Fruit fly (Drosophila melanogaster): ENCODE measurements around the gene CG13367.
"Not testable (repeated sequence)": the region's sequence is repeated elsewhere in the genome, so short reads cannot be mapped to it uniquely, and the experiment has no call there.

Gene CG13367

dm6 chrX:644461-644860, at the start of gene CG13367:
Gene CG13367, plus strand, starts transcription at chrX:644761.
- not testable (repeated sequence) for TF ChIP-seq Sin3A, insv, Myc (optimal IDR thresholded peaks at IDR 0.05)

dm6 chrX:597057-597456, 47.5 kb upstream of the CG13367 start:
- TF ChIP-seq Sin3A (optimal IDR thresholded peaks at IDR 0.05) (no peak), h (optimal IDR thresholded peaks at IDR 0.05) (no peak), Myc (optimal IDR thresholded peaks at IDR 0.05) (no peak), ttk (optimal IDR thresholded peaks at IDR 0.05) (no peak), insv (optimal IDR thresholded peaks at IDR 0.05) (no peak), psq (optimal IDR thresholded peaks at IDR 0.05) (no peak)

- TF ChIP-seq insv (optimal IDR thresholded peaks at IDR 0.05) (no peak), ttk (optimal IDR thresholded peaks at IDR 0.05) (no peak), h (optimal IDR thresholded peaks at IDR 0.05) (no peak), Sin3A (optimal IDR thresholded peaks at IDR 0.05) (no peak), Myc (optimal IDR thresholded peaks at IDR 0.05) (no peak), psq (optimal IDR thresholded peaks at IDR 0.05) (no peak)
Observed at dm6 chrX:598322-599057, 46.1 kb upstream of the CG13367 start.

- no peak for TF ChIP-seq Myc (optimal IDR thresholded peaks at IDR 0.05)
- TF ChIP-seq insv (optimal IDR thresholded peaks at IDR 0.05): no peak
- no peak for TF ChIP-seq psq (optimal IDR thresholded peaks at IDR 0.05)
- TF ChIP-seq Sin3A (optimal IDR thresholded peaks at IDR 0.05): no peak
- no peak for TF ChIP-seq ttk (optimal IDR thresholded peaks at IDR 0.05)
- TF ChIP-seq h (optimal IDR thresholded peaks at IDR 0.05): no peak
Observed at dm6 chrX:599727-600126, 44.8 kb upstream of the CG13367 start.

- no peak for TF ChIP-seq Sin3A (optimal IDR thresholded peaks at IDR 0.05)
- no peak for TF ChIP-seq insv (optimal IDR thresholded peaks at IDR 0.05)
- TF ChIP-seq psq (optimal IDR thresholded peaks at IDR 0.05): no peak
- TF ChIP-seq h (optimal IDR thresholded peaks at IDR 0.05): no peak
- no peak for TF ChIP-seq Myc (optimal IDR thresholded peaks at IDR 0.05)
- TF ChIP-seq ttk (optimal IDR thresholded peaks at IDR 0.05): no peak
Observed at dm6 chrX:601984-602383, 42.6 kb upstream of the CG13367 start.

dm6 chrX:610048-610447, 34.5 kb upstream of the CG13367 start:
- no peak for TF ChIP-seq h (optimal IDR thresholded peaks at IDR 0.05)
- TF ChIP-seq psq (optimal IDR thresholded peaks at IDR 0.05): no peak

dm6 chrX:616761-617476, 27.6 kb upstream of the CG13367 start:
- no peak for TF ChIP-seq Sin3A (optimal IDR thresholded peaks at IDR 0.05)
- TF ChIP-seq psq (optimal IDR thresholded peaks at IDR 0.05): no peak
- TF ChIP-seq h (optimal IDR thresholded peaks at IDR 0.05): no peak
- TF ChIP-seq ttk (optimal IDR thresholded peaks at IDR 0.05): no peak
- no peak for TF ChIP-seq insv (optimal IDR thresholded peaks at IDR 0.05)
- TF ChIP-seq Myc (optimal IDR thresholded peaks at IDR 0.05): no peak

- no peak for TF ChIP-seq Sin3A (optimal IDR thresholded peaks at IDR 0.05)
- no peak for TF ChIP-seq insv (optimal IDR thresholded peaks at IDR 0.05)
- no peak for TF ChIP-seq h (optimal IDR thresholded peaks at IDR 0.05)
- no peak for TF ChIP-seq Myc (optimal IDR thresholded peaks at IDR 0.05)
- TF ChIP-seq psq (optimal IDR thresholded peaks at IDR 0.05): no peak
- TF ChIP-seq ttk (optimal IDR thresholded peaks at IDR 0.05): no peak
Observed at dm6 chrX:617477-617795, 27.1 kb upstream of the CG13367 start.

dm6 chrX:618583-618982, 26.0 kb upstream of the CG13367 start:
- no peak for TF ChIP-seq psq (optimal IDR thresholded peaks at IDR 0.05)
- no peak for TF ChIP-seq Myc (optimal IDR thresholded peaks at IDR 0.05)
- no peak for TF ChIP-seq Sin3A (optimal IDR thresholded peaks at IDR 0.05)
- no peak for TF ChIP-seq ttk (optimal IDR thresholded peaks at IDR 0.05)
- no peak for TF ChIP-seq h (optimal IDR thresholded peaks at IDR 0.05)
- TF ChIP-seq insv (optimal IDR thresholded peaks at IDR 0.05): no peak

dm6 chrX:619220-620101, 25.1 kb upstream of the CG13367 start:
- TF ChIP-seq h (optimal IDR thresholded peaks at IDR 0.05): no peak
- no peak for TF ChIP-seq psq (optimal IDR thresholded peaks at IDR 0.05)
- no peak for TF ChIP-seq Sin3A (optimal IDR thresholded peaks at IDR 0.05)
- TF ChIP-seq ttk (optimal IDR thresholded peaks at IDR 0.05): no peak
- no peak for TF ChIP-seq insv (optimal IDR thresholded peaks at IDR 0.05)
- TF ChIP-seq Myc (optimal IDR thresholded peaks at IDR 0.05): no peak

- TF ChIP-seq psq (optimal IDR thresholded peaks at IDR 0.05) (no peak), h (optimal IDR thresholded peaks at IDR 0.05) (no peak), ttk (optimal IDR thresholded peaks at IDR 0.05) (no peak), insv (optimal IDR thresholded peaks at IDR 0.05) (no peak), Sin3A (optimal IDR thresholded peaks at IDR 0.05) (no peak), Myc (optimal IDR thresholded peaks at IDR 0.05) (no peak)
Observed at dm6 chrX:620102-620430, 24.5 kb upstream of the CG13367 start, which contains the start of gene spdi. Gene spdi, minus strand, starts transcription at chrX:620195.

dm6 chrX:621132-621555, 23.4 kb upstream of the CG13367 start, which contains the start of the genes CG13365 and Vsp37A:
Gene CG13365, minus strand, starts transcription at chrX:621215.
Gene Vsp37A, plus strand, starts transcription at chrX:621530.
- no peak for TF ChIP-seq h (optimal IDR thresholded peaks at IDR 0.05)
- no peak for TF ChIP-seq Myc (optimal IDR thresholded peaks at IDR 0.05)
- no peak for TF ChIP-seq ttk (optimal IDR thresholded peaks at IDR 0.05)
- no peak for TF ChIP-seq psq (optimal IDR thresholded peaks at IDR 0.05)
- no peak for TF ChIP-seq insv (optimal IDR thresholded peaks at IDR 0.05)
- no peak for TF ChIP-seq Sin3A (optimal IDR thresholded peaks at IDR 0.05)

Data from Kc167 (cell line).